Fruit fly (Drosophila melanogaster): Measurements from ENCODE around the gene CG11755.

The CG11755 gene

dm6 chr3R:8663668-8664283, 12.9 kb upstream of the CG11755 start, which contains the start of gene CG8032:
Gene CG8032 (plus strand): TSS chr3R:8664115.
- TF ChIP-seq CG12659 (GFP tag; optimal IDR thresholded peaks at IDR 0.05) = peak; percentile 43
- peak; percentile 44 for TF ChIP-seq CG4820 (GFP tag; optimal IDR thresholded peaks at IDR 0.05)
- TF ChIP-seq prd (optimal IDR thresholded peaks at IDR 0.05) = no peak
- peak; percentile 35; the same call in 1 of the 3 replicates for TF ChIP-seq prd (GFP tag; IDR thresholded peaks at IDR 0.05)
- TF ChIP-seq al (GFP tag; IDR thresholded peaks at IDR 0.05) = 0 out of 2 replicates have a peak, but pooled peaks have one; percentile 19
- peak; percentile 18; the same call in 1 of the 2 replicates for TF ChIP-seq sob (GFP tag; IDR thresholded peaks at IDR 0.05)
- peak; percentile 30 for TF ChIP-seq PHDP (tag; optimal IDR thresholded peaks at IDR 0.05)
- no peak for TF ChIP-seq CG3726 (GFP tag; IDR thresholded peaks at IDR 0.05)
- no peak for TF ChIP-seq CG1602 (GFP tag; optimal IDR thresholded peaks at IDR 0.05)
- peak; percentile 56 for TF ChIP-seq Xbp1 (GFP tag; optimal IDR thresholded peaks at IDR 0.05)
- TF ChIP-seq nerfin-1 (tag; optimal IDR thresholded peaks at IDR 0.05) = peak; percentile 17
- TF ChIP-seq CG14050 (GFP tag; IDR thresholded peaks at IDR 0.05) = no peak
- peak; percentile 25 for TF ChIP-seq Side (GFP tag; optimal IDR thresholded peaks at IDR 0.05)
- TF ChIP-seq pzg (GFP tag; optimal IDR thresholded peaks at IDR 0.05) = peak; percentile 75
- TF ChIP-seq Hmx (GFP tag; optimal IDR thresholded peaks at IDR 0.05) = no peak
- peak; percentile 12 for TF ChIP-seq Meics (GFP tag; optimal IDR thresholded peaks at IDR 0.05)
- peak; percentile 39; the same call in 1 of the 2 replicates for TF ChIP-seq CG31441 (GFP tag; IDR thresholded peaks at IDR 0.05)
- peak; percentile 6 for TF ChIP-seq mirr (GFP tag; optimal IDR thresholded peaks at IDR 0.05)
- peak; percentile 69 for TF ChIP-seq CG16813 (GFP tag; IDR thresholded peaks at IDR 0.05; ENCODE audit: partially characterized antibody)
- TF ChIP-seq CG7357 (GFP tag; IDR thresholded peaks at IDR 0.05) = no peak
- TF ChIP-seq gem (tag; optimal IDR thresholded peaks at IDR 0.05) = peak; percentile 51
- peak; percentile 80 for TF ChIP-seq CG13287 (GFP tag; IDR thresholded peaks at IDR 0.05; ENCODE audit: partially characterized antibody)
- peak; percentile 50 for TF ChIP-seq grau (tag; optimal IDR thresholded peaks at IDR 0.05)
- peak; percentile 9 for TF ChIP-seq CG15696 (tag; optimal IDR thresholded peaks at IDR 0.05)
- no peak for TF ChIP-seq Hey (tag; optimal IDR thresholded peaks at IDR 0.05)
- TF ChIP-seq emc (GFP tag; optimal IDR thresholded peaks at IDR 0.05) = peak; percentile 2
- TF ChIP-seq hbn (GFP tag; IDR thresholded peaks at IDR 0.05; ENCODE audit: partially characterized antibody) = peak; percentile 59
- peak; percentile 74 for TF ChIP-seq CG12391 (tag; optimal IDR thresholded peaks at IDR 0.05)
- TF ChIP-seq slbo (GFP tag; IDR thresholded peaks at IDR 0.05) = peak; percentile 63
- peak; percentile 32 for TF ChIP-seq CG33557 (GFP tag; optimal IDR thresholded peaks at IDR 0.05)
- no peak for TF ChIP-seq sim (GFP tag; IDR thresholded peaks at IDR 0.05)
- TF ChIP-seq bab2 (GFP tag; optimal IDR thresholded peaks at IDR 0.05) = peak; percentile 68
- TF ChIP-seq nmo (GFP tag; optimal IDR thresholded peaks at IDR 0.05) = peak; percentile 60
- TF ChIP-seq onecut (GFP tag; IDR thresholded peaks at IDR 0.05) = peak; percentile 98
- TF ChIP-seq CG2120 (GFP tag; optimal IDR thresholded peaks at IDR 0.05) = peak; percentile 65
- no peak for TF ChIP-seq bigmax (GFP tag; optimal IDR thresholded peaks at IDR 0.05)
- peak; percentile 15 for TF ChIP-seq CG8388 (GFP tag; optimal IDR thresholded peaks at IDR 0.05)
- peak; percentile 22 for TF ChIP-seq Chrac-16 (GFP tag; optimal IDR thresholded peaks at IDR 0.05)
- TF ChIP-seq Trl (optimal IDR thresholded peaks at IDR 0.05) = no peak
- TF ChIP-seq Trl (GFP tag; optimal IDR thresholded peaks at IDR 0.05) = peak; percentile 55
- TF ChIP-seq CG9817 (tag; optimal IDR thresholded peaks at IDR 0.05) = peak; percentile 31
- peak; percentile 16 for TF ChIP-seq tin (GFP tag; optimal IDR thresholded peaks at IDR 0.05)
- no peak for TF ChIP-seq Usf (GFP tag; optimal IDR thresholded peaks at IDR 0.05)
- peak in 1 of 2 experiments; percentile 35 for TF ChIP-seq Hr51 (GFP tag; optimal IDR thresholded peaks at IDR 0.05)
- TF ChIP-seq pita (GFP tag; optimal IDR thresholded peaks at IDR 0.05) = no peak
- peak; percentile 11 for TF ChIP-seq CG17385 (GFP tag; optimal IDR thresholded peaks at IDR 0.05)
- TF ChIP-seq sqz (GFP tag; optimal IDR thresholded peaks at IDR 0.05) = no peak
- peak; percentile 55 for TF ChIP-seq Dip3 (GFP tag; optimal IDR thresholded peaks at IDR 0.05)
- no peak for TF ChIP-seq CG11085 (GFP tag; IDR thresholded peaks at IDR 0.05)
- peak; percentile 26 for TF ChIP-seq dmrt99B (tag; optimal IDR thresholded peaks at IDR 0.05)

Measured in whole organism, embryonic.